Worm (Caenorhabditis elegans) whole organism, L4 larva: Measurements from ENCODE around the gene clec-206.

Experiments used
- D1046.2 ChIP-seq: fragments of 200-800 bp; sonication (Bioruptor generic); IDR thresholded peaks from 2 replicates; pipeline ENCODE4 v1.3.6; 2022; ENCODE audit warnings: missing genetic modification characterization, missing compliant biosample characterization
- T20F7.1 ChIP-seq: fragments of 200-800 bp; sonication (Bioruptor generic); optimal IDR thresholded peaks from 2 replicates; lab custom pipeline; 2018; ENCODE audit warnings: mild to moderate bottlenecking, missing genetic modification characterization, missing compliant biosample characterization
- T26A8.4 ChIP-seq: fragments of 200-800 bp; sonication (Bioruptor generic); IDR thresholded peaks from 2 replicates; pipeline ENCODE4 v1.3.6; 2022; ENCODE audit warnings: missing genetic modification characterization, missing compliant biosample characterization
- ZK337.2 ChIP-seq: fragments of 200-800 bp; sonication (Bioruptor generic); IDR thresholded peaks from 2 replicates; pipeline ENCODE4 v1.3.6; 2022; ENCODE audit warnings: missing genetic modification reagents, missing genetic modification characterization, missing compliant biosample characterization
- aha-1 ChIP-seq: fragments of 150-350 bp; peaks from one replicate; lab custom pipeline; 2014; ENCODE audit warnings: missing biosample characterization, missing genetic modification characterization
- arid-1 ChIP-seq: fragments of 200-800 bp; sonication (Bioruptor generic); conservative IDR thresholded peaks from 2 replicates; pipeline ENCODE4 v1.3.6; 2022; ENCODE audit warnings: missing genetic modification reagents, missing genetic modification characterization, missing compliant biosample characterization
- ceh-20 ChIP-seq: fragments of 200-800 bp; sonication (Bioruptor generic); IDR thresholded peaks from 2 replicates; pipeline ENCODE4 v1.3.6; 2022; ENCODE audit warnings: missing genetic modification reagents, missing genetic modification characterization, missing compliant biosample characterization
- ceh-28 ChIP-seq: fragments of 150-350 bp; optimal IDR thresholded peaks from 2 replicates; lab custom pipeline; 2014; ENCODE audit warnings: missing biosample characterization, missing genetic modification reagents, missing genetic modification characterization
- daf-16 ChIP-seq, 3 experiments: sonication (generic microtip); optimal IDR thresholded peaks; 2 replicates each; lab custom pipeline; 2016 to 2017; ENCODE audit warnings: missing genetic modification characterization in 3 of 3, missing genetic modification reagents in 3 of 3, mild to moderate bottlenecking in 2 of 3, missing compliant biosample characterization in 2 of 3, missing biosample characterization in 1 of 3, moderate library complexity in 1 of 3
- daf-8 ChIP-seq: fragments of 200-800 bp; sonication (Bioruptor generic); IDR thresholded peaks from 2 replicates; pipeline ENCODE4 v1.3.6; 2022; ENCODE audit warnings: missing genetic modification characterization, missing compliant biosample characterization
- dmd-8 ChIP-seq: fragments of 200-800 bp; sonication (Bioruptor generic); IDR thresholded peaks from 2 replicates; pipeline ENCODE4 v1.3.6; 2022; ENCODE audit warnings: missing genetic modification characterization, missing compliant biosample characterization
- dmd-9 ChIP-seq: fragments of 200-800 bp; sonication (Bioruptor generic); IDR thresholded peaks from 2 replicates; pipeline ENCODE4 v1.3.6; 2022; ENCODE audit warnings: missing genetic modification reagents, missing genetic modification characterization, missing compliant biosample characterization
- dve-1 ChIP-seq: sonication (generic microtip); optimal IDR thresholded peaks from 2 replicates; lab custom pipeline; 2017; ENCODE audit warnings: antibody characterized with exemption, mild to moderate bottlenecking, missing genetic modification characterization, missing compliant biosample characterization; ENCODE audit not compliant: insufficient read depth
- egl-27 ChIP-seq: sonication (generic microtip); optimal IDR thresholded peaks from 3 replicates; lab custom pipeline; 2017; ENCODE audit warnings: missing biosample characterization, missing genetic modification reagents, missing genetic modification characterization
- egl-43 ChIP-seq: fragments of 200-800 bp; sonication (Bioruptor generic); IDR thresholded peaks from 2 replicates; pipeline ENCODE4 v1.3.6; 2022; ENCODE audit warnings: missing genetic modification reagents, missing genetic modification characterization, missing compliant biosample characterization
- gei-8 ChIP-seq: fragments of 200-800 bp; sonication (Bioruptor generic); optimal IDR thresholded peaks from 2 replicates; lab custom pipeline; 2018; ENCODE audit warnings: mild to moderate bottlenecking, missing genetic modification characterization, missing compliant biosample characterization
- hif-1 ChIP-seq, 2 experiments: sonication (generic microtip); optimal IDR thresholded peaks; 2 replicates each; lab custom pipeline; 2016 to 2017; ENCODE audit warnings: missing compliant biosample characterization in 2 of 2, missing genetic modification characterization in 2 of 2, missing genetic modification reagents in 2 of 2, missing genotype in 2 of 2, mild to moderate bottlenecking in 1 of 2
- hlh-11 ChIP-seq: fragments of 200-800 bp; sonication (Bioruptor generic); optimal IDR thresholded peaks from 2 replicates; lab custom pipeline; 2018; ENCODE audit warnings: mild to moderate bottlenecking, missing genetic modification characterization, missing compliant biosample characterization
- madf-9 ChIP-seq: fragments of 200-800 bp; sonication (Bioruptor generic); conservative IDR thresholded peaks from 2 replicates; pipeline ENCODE4 v1.3.6; 2022; ENCODE audit warnings: missing genetic modification reagents, missing genetic modification characterization, missing compliant biosample characterization
- mdl-1 ChIP-seq, 2 experiments: fragments of 150-350 bp in 1 of 2; sonication (generic microtip) in 1 of 2; optimal IDR thresholded peaks; 2 replicates each; lab custom pipeline; 2014 to 2017; ENCODE audit warnings: missing biosample characterization in 2 of 2, missing genetic modification characterization in 2 of 2
- mdt-29 ChIP-seq: fragments of 200-800 bp; sonication (Bioruptor generic); IDR thresholded peaks from 2 replicates; pipeline ENCODE4 v1.3.6; 2022; ENCODE audit warnings: missing genetic modification reagents, missing genetic modification characterization, missing compliant biosample characterization
- nhr-28 ChIP-seq: fragments of 150-350 bp; optimal IDR thresholded peaks from 2 replicates; lab custom pipeline; 2014; ENCODE audit warnings: missing biosample characterization, missing genetic modification characterization
- php-3 ChIP-seq: fragments of 200-800 bp; sonication (Bioruptor generic); IDR thresholded peaks from 2 replicates; pipeline ENCODE4 v1.3.6; 2022; ENCODE audit warnings: missing genetic modification reagents, missing genetic modification characterization, missing compliant biosample characterization
- pqm-1 ChIP-seq: sonication (generic microtip); optimal IDR thresholded peaks from 2 replicates; lab custom pipeline; 2017; ENCODE audit warnings: missing biosample characterization, missing genetic modification characterization
- rbr-2 ChIP-seq: sonication (generic microtip); optimal IDR thresholded peaks from 2 replicates; lab custom pipeline; 2016; ENCODE audit warnings: missing genotype, missing genetic modification characterization, missing compliant biosample characterization
- spr-1 ChIP-seq: sonication (generic microtip); optimal IDR thresholded peaks from 2 replicates; lab custom pipeline; 2016; ENCODE audit warnings: mild to moderate bottlenecking, missing genetic modification characterization, missing compliant biosample characterization
- unc-62 ChIP-seq, 3 experiments: fragments of 150-350 bp in 1 of 3; sonication (generic microtip); optimal IDR thresholded peaks in 2 of 3; peaks in 1 of 3; 1 replicate in 1 of 3; 2 replicates in 2 of 3; lab custom pipeline; 2014 to 2017; ENCODE audit warnings: missing biosample characterization in 3 of 3, missing genetic modification characterization in 3 of 3, missing genetic modification reagents in 3 of 3, missing genotype in 1 of 3
- zag-1 ChIP-seq: fragments of 150-350 bp; optimal IDR thresholded peaks from 2 replicates; lab custom pipeline; 2014; ENCODE audit warnings: missing biosample characterization, missing genetic modification characterization
- zip-11 ChIP-seq: fragments of 200-800 bp; sonication (Bioruptor generic); IDR thresholded peaks from 2 replicates; pipeline ENCODE4 v1.3.6; 2022; ENCODE audit warnings: missing genetic modification characterization, missing compliant biosample characterization
- ztf-7 ChIP-seq: fragments of 150-350 bp; optimal IDR thresholded peaks from 2 replicates; lab custom pipeline; 2014; ENCODE audit warnings: missing biosample characterization, missing genetic modification characterization

clec-206 gene

ce11 chrV:1986954-1987353 lies 17.2 kb downstream of the clec-206 start, which contains the start of gene T08B1.1:
T08B1.1 (minus strand) TSS chrV:1987045.
- peak; percentile 0 for TF ChIP-seq nhr-28 (tag; lab: Kevin White, UChicago)
- peak; percentile 42 for TF ChIP-seq dve-1 (tag; lab: Kevin White, UChicago)
- peak; percentile 89 for TF ChIP-seq pqm-1 (tag; lab: Kevin White, UChicago)
- no peak for TF ChIP-seq spr-1 (tag; lab: Kevin White, UChicago)
- TF ChIP-seq ceh-28 (tag; lab: Kevin White, UChicago) = no peak
- peak; percentile 36 for TF ChIP-seq hlh-11 (tag; lab: Kevin White, UChicago)
- no peak for TF ChIP-seq daf-16 (GFP tag; optimal IDR thresholded peaks at IDR 0.05; lab: Kevin White, UChicago)
- peak; percentile 68 for TF ChIP-seq daf-16 (tag; optimal IDR thresholded peaks at IDR 0.05; lab: Kevin White, UChicago)
- TF ChIP-seq mdl-1 (tag; optimal IDR thresholded peaks at IDR 0.05; lab: Kevin White, UChicago) = peak in 1 of 2 experiments; percentile 5
- TF ChIP-seq T20F7.1 = no peak
- peak; percentile 94 for TF ChIP-seq php-3
- TF ChIP-seq ceh-20 (GFP tag; lab: Robert Waterston, UW) = peak; percentile 45; the same call in 1 of the 2 replicates

ce11 chrV:1978968-1979367 lies 25.2 kb downstream of the clec-206 start, which contains the start of gene T08B1.4:
T08B1.4 (plus strand) TSS chrV:1979268.
- TF ChIP-seq zag-1 (tag; lab: Kevin White, UChicago) (no peak), madf-9 (no peak), zip-11 (GFP tag; lab: Robert Waterston, UW) (no peak), egl-43 (no peak), arid-1 (no peak), daf-8 (GFP tag; lab: Robert Waterston, UW) (no peak), egl-27 (tag; lab: Kevin White, UChicago) (no peak), rbr-2 (tag; lab: Kevin White, UChicago) (no peak), mdt-29 (GFP tag; lab: Robert Waterston, UW) (no peak), gei-8 (GFP tag; lab: Kevin White, UChicago) (no peak), ZK337.2 (GFP tag; lab: Robert Waterston, UW) (no peak), D1046.2 (no peak)

- TF ChIP-seq mdl-1 (tag; optimal IDR thresholded peaks at IDR 0.05; lab: Kevin White, UChicago) (no peak), pqm-1 (tag; lab: Kevin White, UChicago) (no peak), mdt-29 (GFP tag; lab: Robert Waterston, UW) (no peak), ztf-7 (tag; lab: Kevin White, UChicago) (no peak)
Observed at ce11 chrV:1975049-1975448, 29.1 kb downstream of the clec-206 start, which contains the start of gene fbxa-201. fbxa-201 (plus strand) TSS chrV:1975349.

- TF ChIP-seq spr-1 (tag; lab: Kevin White, UChicago) (no peak), rbr-2 (tag; lab: Kevin White, UChicago) (no peak), unc-62 (GFP tag; optimal IDR thresholded peaks at IDR 0.05 in 1 of 2; lab: Kevin White, UChicago) (peak in 1 of 2 experiments; percentile 95), unc-62 (tag; optimal IDR thresholded peaks at IDR 0.05; lab: Kevin White, UChicago) (no peak), zag-1 (tag; lab: Kevin White, UChicago) (no peak), T26A8.4 (GFP tag; lab: Robert Waterston, UW) (no peak), hif-1 (tag; optimal IDR thresholded peaks at IDR 0.05; lab: Kevin White, UChicago) (no peak)
Observed at ce11 chrV:1969690-1970089, 34.4 kb downstream of the clec-206 start.

- peak in 1 of 2 experiments; percentile 41 for TF ChIP-seq unc-62 (GFP tag; optimal IDR thresholded peaks at IDR 0.05 in 1 of 2; lab: Kevin White, UChicago)
- TF ChIP-seq unc-62 (tag; optimal IDR thresholded peaks at IDR 0.05; lab: Kevin White, UChicago) = no peak
- TF ChIP-seq dmd-8 (GFP tag; lab: Robert Waterston, UW) = no peak
Observed at ce11 chrV:1969228-1969627, 34.9 kb downstream of the clec-206 start, which contains the start of gene acs-3. acs-3 (plus strand) TSS chrV:1969528.

- TF ChIP-seq aha-1 (tag; lab: Kevin White, UChicago) = peak; percentile 59
- TF ChIP-seq daf-16 (GFP tag; optimal IDR thresholded peaks at IDR 0.05; lab: Kevin White, UChicago) = no peak
- TF ChIP-seq daf-16 (tag; optimal IDR thresholded peaks at IDR 0.05; lab: Kevin White, UChicago) = no peak
- TF ChIP-seq dmd-9 = no peak
Observed at ce11 chrV:1968809-1969208, 35.3 kb downstream of the clec-206 start.
